Worm (Caenorhabditis elegans): ENCODE results near the gene tmc-1.

DNA sequence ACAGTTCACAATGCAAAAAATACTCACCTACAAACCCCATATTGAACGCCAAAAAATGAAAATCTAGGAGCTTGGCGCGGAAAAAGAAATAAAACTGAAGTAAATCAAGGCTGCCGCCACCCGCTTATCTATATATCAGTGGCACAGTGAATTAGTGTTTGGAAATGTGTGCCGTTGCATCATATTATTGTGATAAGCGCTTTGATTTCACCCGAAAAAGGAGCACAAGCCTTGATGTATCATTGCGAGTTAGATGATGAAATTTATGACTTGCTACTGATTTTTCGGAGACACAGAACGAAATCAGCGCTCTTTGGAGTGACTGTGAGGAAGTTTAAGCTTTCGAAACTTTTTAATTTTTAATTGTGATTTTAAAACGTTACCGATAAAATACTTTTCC, 13.6 kb upstream of the tmc-1 start, which contains the start of the genes R193.2 and R193.6:
- no peak for TF ChIP-seq fos-1 (tag; optimal IDR thresholded peaks at IDR 0.05)
- no peak for TF ChIP-seq nhr-11 (tag; optimal IDR thresholded peaks at IDR 0.05)
- no peak for TF ChIP-seq lsy-2 (tag; optimal IDR thresholded peaks at IDR 0.05)
- no peak for TF ChIP-seq aly-2 (tag; optimal IDR thresholded peaks at IDR 0.05)
- no peak for TF ChIP-seq ces-1 (GFP tag; optimal IDR thresholded peaks at IDR 0.05)
- no peak for TF ChIP-seq skn-1 (tag; optimal IDR thresholded peaks at IDR 0.05)
- TF ChIP-seq nhr-76 (tag; optimal IDR thresholded peaks at IDR 0.05) = no peak
- no peak for TF ChIP-seq aha-1 (tag)
- TF ChIP-seq egl-27 (tag; optimal IDR thresholded peaks at IDR 0.05) = no peak

Measured in whole organism, L4 larva.